Worm (Caenorhabditis elegans) whole organism, early embryonic: ENCODE measurements around the gene F32D8.13.

Source experiments
- B0310.2 ChIP-seq: sonication (generic microtip); optimal IDR thresholded peaks from 2 replicates; lab custom pipeline; 2016; ENCODE audit warnings: mild to moderate bottlenecking, missing genetic modification characterization, missing compliant biosample characterization
- F13C5.2 ChIP-seq: sonication (generic microtip); optimal IDR thresholded peaks from 2 replicates; lab custom pipeline; 2017; ENCODE audit warnings: mild to moderate bottlenecking, missing genetic modification characterization, inconsistent platforms, missing compliant biosample characterization
- aly-1 ChIP-seq: sonication (generic microtip); optimal IDR thresholded peaks from 2 replicates; lab custom pipeline; 2016; ENCODE audit warnings: missing genetic modification characterization, missing compliant biosample characterization
- ama-1 ChIP-seq: fragments of 150-350 bp; optimal IDR thresholded peaks from 2 replicates; lab custom pipeline; 2014
- ceh-13 ChIP-seq: fragments of 200-800 bp; sonication (Bioruptor generic); optimal IDR thresholded peaks from 2 replicates; lab custom pipeline; 2018; ENCODE audit warnings: mild to moderate bottlenecking, missing genetic modification characterization, missing compliant biosample characterization
- ceh-36 ChIP-seq: sonication (generic microtip); optimal IDR thresholded peaks from 2 replicates; lab custom pipeline; 2016; ENCODE audit warnings: missing genetic modification characterization, inconsistent platforms, missing compliant biosample characterization
- ets-7 ChIP-seq: sonication (generic microtip); optimal IDR thresholded peaks from 2 replicates; lab custom pipeline; 2016; ENCODE audit warnings: missing genotype, missing genetic modification characterization, missing compliant biosample characterization
- flt-1 ChIP-seq: fragments of 200-800 bp; sonication (Bioruptor generic); IDR thresholded peaks from 2 replicates; pipeline ENCODE4 v1.3.6; 2022; ENCODE audit warnings: missing genetic modification characterization, missing compliant biosample characterization
- hmbx-1 ChIP-seq: sonication (generic microtip); optimal IDR thresholded peaks from 2 replicates; lab custom pipeline; 2016; ENCODE audit warnings: mild to moderate bottlenecking, missing genetic modification characterization, missing compliant biosample characterization
- hmg-4 ChIP-seq: fragments of 200-800 bp; sonication (Bioruptor generic); optimal IDR thresholded peaks from 2 replicates; lab custom pipeline; 2018; ENCODE audit warnings: mild to moderate bottlenecking, missing genetic modification characterization, missing compliant biosample characterization
- hnd-1 ChIP-seq: sonication (generic microtip); optimal IDR thresholded peaks from 2 replicates; lab custom pipeline; 2016; ENCODE audit warnings: missing genetic modification characterization, missing compliant biosample characterization
- pes-1 ChIP-seq: fragments of 200-800 bp; sonication (Bioruptor generic); IDR thresholded peaks from 2 replicates; pipeline ENCODE4 v1.3.6; 2022; ENCODE audit warnings: missing genetic modification reagents, missing genetic modification characterization, missing compliant biosample characterization
- scrt-1 ChIP-seq: fragments of 200-800 bp; sonication (Bioruptor generic); IDR thresholded peaks from 2 replicates; pipeline ENCODE4 v1.3.6; 2022; ENCODE audit warnings: missing genetic modification characterization, missing compliant biosample characterization
- sea-1 ChIP-seq: fragments of 200-800 bp; sonication (Bioruptor generic); conservative IDR thresholded peaks from 2 replicates; pipeline ENCODE4 v1.3.6; 2022; ENCODE audit warnings: missing genetic modification characterization, missing compliant biosample characterization
- tbx-11 ChIP-seq: fragments of 200-800 bp; sonication (Bioruptor generic); IDR thresholded peaks from 2 replicates; pipeline ENCODE4 v1.3.6; 2022; ENCODE audit warnings: missing genetic modification characterization, missing compliant biosample characterization
- tbx-37 ChIP-seq: fragments of 200-800 bp; sonication (Bioruptor generic); conservative IDR thresholded peaks from 2 replicates; pipeline ENCODE4 v1.3.6; 2022; ENCODE audit warnings: missing genetic modification reagents, missing genetic modification characterization, missing compliant biosample characterization
- tra-4 ChIP-seq: sonication (generic microtip); optimal IDR thresholded peaks from 2 replicates; lab custom pipeline; 2017; ENCODE audit warnings: missing genetic modification characterization, missing compliant biosample characterization

The F32D8.13 gene

ce11 chrV:10923229-10923628 lies 26.9 kb upstream of the F32D8.13 start, which contains the start of gene F58B4.7:
TSS of gene F58B4.7 (minus strand) at chrV:10923329.
- TF ChIP-seq scrt-1 (no peak), ceh-36 (tag; lab: Kevin White, UChicago) (no peak), pes-1 (GFP tag; lab: Robert Waterston, UW) (no peak)

DNA sequence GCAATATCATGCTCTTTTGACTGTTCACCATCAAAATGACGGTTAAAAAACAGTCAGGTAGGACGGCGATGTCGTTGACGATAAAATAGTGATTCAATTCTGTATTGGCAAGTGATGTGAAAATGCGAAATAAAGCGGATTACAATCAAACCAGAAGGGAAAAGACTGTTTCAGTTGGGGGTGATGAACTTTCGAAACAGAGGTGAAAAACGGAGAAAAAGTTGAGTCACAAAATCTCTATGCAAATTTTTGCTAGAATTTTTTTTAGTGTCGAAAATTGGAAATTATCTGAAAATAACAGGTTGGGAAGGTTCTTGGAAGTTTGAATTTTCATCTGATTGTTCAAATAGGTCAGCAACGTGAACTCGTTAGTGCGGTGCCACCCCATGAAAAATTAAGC lies 25.4 kb upstream of the F32D8.13 start, which contains the start of gene nas-31:
Gene nas-31 (minus strand): TSS at position 101 of the 400 bp plus-strand sequence.
- no peak for TF ChIP-seq hmbx-1 (tag; lab: Kevin White, UChicago)
- TF ChIP-seq ama-1 = no peak
- TF ChIP-seq ceh-36 (tag; lab: Kevin White, UChicago) = no peak
- TF ChIP-seq B0310.2 = no peak
- TF ChIP-seq F13C5.2 = no peak
- no peak for TF ChIP-seq hmg-4
- TF ChIP-seq tbx-11 = no peak

DNA sequence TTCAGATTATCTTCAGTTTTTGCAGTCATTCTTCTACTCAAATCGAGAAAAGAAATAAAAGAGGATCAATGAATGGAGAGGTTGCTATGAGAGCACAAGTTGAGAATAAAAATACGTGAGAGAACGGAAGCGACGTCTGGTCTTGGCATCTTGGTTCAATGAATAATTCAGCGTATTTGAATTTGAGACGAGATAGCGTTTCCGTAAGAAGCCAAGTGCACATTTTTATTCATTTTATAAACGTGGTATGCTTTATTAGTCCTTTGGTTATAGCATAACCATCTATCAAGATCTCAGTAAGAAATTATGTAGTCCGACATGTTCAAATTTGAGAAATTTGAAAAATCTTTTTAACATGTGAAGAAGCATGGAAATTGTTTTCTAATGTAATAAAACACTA lies 22.0 kb upstream of the F32D8.13 start, which contains the start of gene F58B4.2:
Gene F58B4.2 (minus strand): TSS at position 101 of the 400 bp plus-strand sequence.
- no peak for TF ChIP-seq hnd-1 (tag; lab: Kevin White, UChicago)
- TF ChIP-seq ama-1 = no peak

- TF ChIP-seq aly-1 (tag; lab: Kevin White, UChicago) = no peak
- TF ChIP-seq flt-1 = no peak
- no peak for TF ChIP-seq hnd-1 (tag; lab: Kevin White, UChicago)
- no peak for TF ChIP-seq tbx-37 (GFP tag; lab: Robert Waterston, UW)
- TF ChIP-seq ceh-36 (tag; lab: Kevin White, UChicago) = no peak
- no peak for TF ChIP-seq hmg-4
- TF ChIP-seq B0310.2 = no peak
- no peak for TF ChIP-seq ets-7
- TF ChIP-seq pes-1 (GFP tag; lab: Robert Waterston, UW) = no peak
- TF ChIP-seq hmbx-1 (tag; lab: Kevin White, UChicago) = no peak
- TF ChIP-seq ceh-13 (GFP tag; lab: Kevin White, UChicago) = no peak
- TF ChIP-seq ama-1 = no peak
- TF ChIP-seq sea-1 (GFP tag; lab: Robert Waterston, UW) = no peak
Measured at ce11 chrV:10915922-10916321, 19.6 kb upstream of the F32D8.13 start.

- no peak for TF ChIP-seq tra-4 (tag; lab: Kevin White, UChicago)
- no peak for TF ChIP-seq flt-1
- TF ChIP-seq aly-1 (tag; lab: Kevin White, UChicago) = no peak
- no peak for TF ChIP-seq ets-7
- TF ChIP-seq sea-1 (GFP tag; lab: Robert Waterston, UW) = no peak
- no peak for TF ChIP-seq ceh-13 (GFP tag; lab: Kevin White, UChicago)
- TF ChIP-seq tbx-11 = no peak
- TF ChIP-seq ama-1 = no peak
- TF ChIP-seq hmg-4 = no peak
- no peak for TF ChIP-seq pes-1 (GFP tag; lab: Robert Waterston, UW)
- no peak for TF ChIP-seq F13C5.2
Measured at ce11 chrV:10909959-10910358, 13.6 kb upstream of the F32D8.13 start.

ce11 chrV:10909071-10909470 lies 12.7 kb upstream of the F32D8.13 start, which contains the start of gene zzz-1:
TSS of gene zzz-1 (minus strand) at chrV:10909171.
- no peak for TF ChIP-seq aly-1 (tag; lab: Kevin White, UChicago)
- TF ChIP-seq scrt-1 = no peak
- TF ChIP-seq tbx-37 (GFP tag; lab: Robert Waterston, UW) = no peak
- TF ChIP-seq B0310.2 = no peak
- TF ChIP-seq hmg-4 = no peak
- TF ChIP-seq ets-7 = no peak
- TF ChIP-seq hnd-1 (tag; lab: Kevin White, UChicago) = no peak
- TF ChIP-seq ama-1 = no peak
- TF ChIP-seq sea-1 (GFP tag; lab: Robert Waterston, UW) = no peak
- no peak for TF ChIP-seq flt-1
- TF ChIP-seq F13C5.2 = no peak
- no peak for TF ChIP-seq ceh-36 (tag; lab: Kevin White, UChicago)
- TF ChIP-seq tra-4 (tag; lab: Kevin White, UChicago) = no peak
- no peak for TF ChIP-seq tbx-11

ce11 chrV:10904795-10905194 lies 8.5 kb upstream of the F32D8.13 start:
- no peak for TF ChIP-seq ceh-13 (GFP tag; lab: Kevin White, UChicago)
- no peak for TF ChIP-seq ceh-36 (tag; lab: Kevin White, UChicago)
- TF ChIP-seq scrt-1 = no peak
- no peak for TF ChIP-seq tbx-11
- no peak for TF ChIP-seq ama-1
- no peak for TF ChIP-seq F13C5.2
- TF ChIP-seq pes-1 (GFP tag; lab: Robert Waterston, UW) = no peak
- TF ChIP-seq hnd-1 (tag; lab: Kevin White, UChicago) = no peak
- no peak for TF ChIP-seq sea-1 (GFP tag; lab: Robert Waterston, UW)
- TF ChIP-seq flt-1 = no peak
- TF ChIP-seq hmg-4 = no peak
- no peak for TF ChIP-seq tbx-37 (GFP tag; lab: Robert Waterston, UW)
- no peak for TF ChIP-seq ets-7
- TF ChIP-seq hmbx-1 (tag; lab: Kevin White, UChicago) = no peak

DNA sequence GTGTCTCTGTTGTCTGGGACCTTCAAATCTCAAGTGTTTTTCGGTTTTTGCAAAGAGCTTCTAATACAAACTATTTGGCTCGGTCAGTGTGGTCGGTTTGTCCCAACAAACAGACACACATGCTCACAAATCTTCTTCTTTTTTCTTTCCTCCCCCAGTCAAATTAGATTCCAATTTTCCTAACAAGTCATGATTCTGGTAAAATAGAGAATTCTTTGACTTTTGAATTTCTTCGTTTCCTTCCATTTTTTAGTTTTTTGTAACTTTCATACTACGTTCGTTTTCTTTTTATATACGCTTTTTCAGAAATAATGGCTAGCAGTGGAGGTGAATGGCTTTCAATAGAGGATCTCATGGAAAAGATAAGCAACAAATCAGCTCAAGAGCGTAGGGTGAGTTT lies 7.4 kb upstream of the F32D8.13 start, which contains the start of gene F32D8.15:
Gene F32D8.15 (plus strand): TSS at position 301 of the 400 bp plus-strand sequence.
- TF ChIP-seq ceh-13 (GFP tag; lab: Kevin White, UChicago) (no peak), hmbx-1 (tag; lab: Kevin White, UChicago) (no peak), hmg-4 (no peak), tra-4 (tag; lab: Kevin White, UChicago) (no peak), aly-1 (tag; lab: Kevin White, UChicago) (no peak), ama-1 (no peak), hnd-1 (tag; lab: Kevin White, UChicago) (no peak), ceh-36 (tag; lab: Kevin White, UChicago) (no peak), sea-1 (GFP tag; lab: Robert Waterston, UW) (no peak), pes-1 (GFP tag; lab: Robert Waterston, UW) (no peak), flt-1 (no peak)

DNA sequence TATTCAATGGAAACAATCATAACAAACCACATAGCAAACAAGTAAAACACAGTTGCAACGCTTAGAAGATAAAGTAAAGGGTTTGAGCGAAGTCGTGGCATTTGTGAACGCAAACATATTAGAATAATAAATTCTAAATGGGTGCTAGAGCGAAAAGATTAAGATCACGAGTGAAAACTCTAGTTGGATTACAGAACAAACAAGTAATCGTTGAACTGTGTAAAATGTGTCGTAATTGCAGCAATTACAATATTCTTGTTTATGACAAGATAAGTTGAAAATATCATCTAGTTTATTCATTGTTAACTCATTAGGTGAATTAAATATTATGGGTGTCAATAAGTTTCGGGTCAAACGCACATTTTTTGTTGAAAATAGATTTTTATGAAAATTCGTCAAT lies 6.3 kb upstream of the F32D8.13 start, which contains the start of gene F32D8.8:
Gene F32D8.8 (minus strand): TSS at position 101 of the 400 bp plus-strand sequence.
- TF ChIP-seq ets-7 (no peak), hmg-4 (no peak), ama-1 (no peak), B0310.2 (no peak), tbx-11 (no peak)
